Fruit fly (Drosophila melanogaster): ENCODE results near the gene CG32700.

The CG32700 gene

dm6 chrX:9499994-9500804, 50.4 kb downstream of the CG32700 start, which contains the start of gene mgl:
Gene mgl, minus strand, starts transcription at chrX:9500129.
- TF ChIP-seq CG4318 (GFP tag; optimal IDR thresholded peaks at IDR 0.05) (peak; percentile 99), CG1621 (tag; optimal IDR thresholded peaks at IDR 0.05) (peak; percentile 91), Gug (GFP tag; IDR thresholded peaks at IDR 0.05) (peak; percentile 93), CG3919 (GFP tag; optimal IDR thresholded peaks at IDR 0.05) (peak; percentile 94), CG6792 (GFP tag; optimal IDR thresholded peaks at IDR 0.05) (peak; percentile 93), eg (GFP tag; IDR thresholded peaks at IDR 0.05) (peak; percentile 91), OdsH (GFP tag; optimal IDR thresholded peaks at IDR 0.05) (peak; percentile 97), lz (GFP tag; optimal IDR thresholded peaks at IDR 0.05) (peak; percentile 92), vri (GFP tag; optimal IDR thresholded peaks at IDR 0.05) (peak; percentile 68), spab (GFP tag; optimal IDR thresholded peaks at IDR 0.05) (peak; percentile 96), Hr4 (GFP tag; optimal IDR thresholded peaks at IDR 0.05) (peak; percentile 98), Smox (GFP tag; optimal IDR thresholded peaks at IDR 0.05) (peak; percentile 89), CG6276 (GFP tag; optimal IDR thresholded peaks at IDR 0.05) (peak; percentile 98), CG8632 (GFP tag; optimal IDR thresholded peaks at IDR 0.05) (peak; percentile 94), Met (GFP tag; optimal IDR thresholded peaks at IDR 0.05) (peak; percentile 92), CG6808 (GFP tag; optimal IDR thresholded peaks at IDR 0.05) (peak; percentile 92), Sox15 (GFP tag; optimal IDR thresholded peaks at IDR 0.05) (peak; percentile 88), CG3032 (tag; optimal IDR thresholded peaks at IDR 0.05) (peak; percentile 92), cyc (GFP tag; optimal IDR thresholded peaks at IDR 0.05) (peak; percentile 86), CG16779 (tag; optimal IDR thresholded peaks at IDR 0.05) (peak; percentile 95), svp (GFP tag) (peak; percentile 94), ss (GFP tag; optimal IDR thresholded peaks at IDR 0.05) (peak; percentile 87 to 89), Eip75B (GFP tag; optimal IDR thresholded peaks at IDR 0.05) (peak; percentile 94), Ets21C (GFP tag; optimal IDR thresholded peaks at IDR 0.05) (peak; percentile 77), Hr38 (GFP tag; optimal IDR thresholded peaks at IDR 0.05) (no peak), fd85E (GFP tag; optimal IDR thresholded peaks at IDR 0.05) (peak; percentile 79), Ets96B (tag; optimal IDR thresholded peaks at IDR 0.05) (peak; percentile 94), Eip93F (GFP tag; optimal IDR thresholded peaks at IDR 0.05) (peak; percentile 57), CG15336 (GFP tag; IDR thresholded peaks at IDR 0.05) (peak; percentile 96), CG34406 (GFP tag; optimal IDR thresholded peaks at IDR 0.05) (peak; percentile 93), CG11294 (GFP tag; IDR thresholded peaks at IDR 0.05) (peak; percentile 91), dac (GFP tag; optimal IDR thresholded peaks at IDR 0.05) (peak; percentile 98), CG6854 (GFP tag; optimal IDR thresholded peaks at IDR 0.05) (peak; percentile 74), Sox102F (GFP tag; optimal IDR thresholded peaks at IDR 0.05) (peak; percentile 82), salr (GFP tag; optimal IDR thresholded peaks at IDR 0.05) (peak; percentile 83 to 98), Hr39 (GFP tag; optimal IDR thresholded peaks at IDR 0.05) (peak; percentile 82), acj6 (GFP tag; optimal IDR thresholded peaks at IDR 0.05) (peak; percentile 96), achi (GFP tag; optimal IDR thresholded peaks at IDR 0.05) (peak; percentile 96), Eip78C (GFP tag) (peak; percentile 99), topi (GFP tag; optimal IDR thresholded peaks at IDR 0.05) (peak; percentile 89), CG9139 (GFP tag; optimal IDR thresholded peaks at IDR 0.05) (peak; percentile 85), Blimp-1 (GFP tag; optimal IDR thresholded peaks at IDR 0.05) (peak; percentile 65), net (GFP tag; optimal IDR thresholded peaks at IDR 0.05) (peak; percentile 97), CG6163 (GFP tag; IDR thresholded peaks at IDR 0.05) (peak; percentile 89), CG8119 (GFP tag; IDR thresholded peaks at IDR 0.05) (peak; percentile 97), dsx (GFP tag; optimal IDR thresholded peaks at IDR 0.05; ENCODE audit: poor library complexity, severe bottlenecking) (peak; percentile 89), fkh (GFP tag; optimal IDR thresholded peaks at IDR 0.05) (no peak), Lpt (GFP tag; optimal IDR thresholded peaks at IDR 0.05) (peak; percentile 96), pdm3 (GFP tag; optimal IDR thresholded peaks at IDR 0.05) (peak; percentile 96), esn (GFP tag; optimal IDR thresholded peaks at IDR 0.05) (peak; percentile 91)
